Worm (Caenorhabditis elegans) whole organism, L1 larva: ENCODE data around the gene C43H6.4.

ENCODE experiments used
- C04F5.9 ChIP-seq: sonication (generic microtip); optimal IDR thresholded peaks from 2 replicates; lab custom pipeline; 2016; ENCODE audit warnings: missing genetic modification characterization, missing compliant biosample characterization
- C16A3.4 ChIP-seq: fragments of 150-350 bp; optimal IDR thresholded peaks from 2 replicates; lab custom pipeline; 2014; ENCODE audit warnings: missing biosample characterization, missing genetic modification characterization
- aha-1 ChIP-seq: fragments of 150-350 bp; optimal IDR thresholded peaks from 2 replicates; lab custom pipeline; 2014; ENCODE audit warnings: missing biosample characterization, missing genetic modification characterization
- aly-2 ChIP-seq: fragments of 150-350 bp; optimal IDR thresholded peaks from 2 replicates; lab custom pipeline; 2014; ENCODE audit warnings: missing biosample characterization, missing genetic modification characterization
- ama-1 ChIP-seq: fragments of 150-350 bp; optimal IDR thresholded peaks from 2 replicates; lab custom pipeline; 2014
- ceh-63 ChIP-seq: fragments of 200-800 bp; sonication (Bioruptor generic); optimal IDR thresholded peaks from 2 replicates; lab custom pipeline; 2018; ENCODE audit warnings: mild to moderate bottlenecking, missing genetic modification characterization, missing compliant biosample characterization
- ceh-90 ChIP-seq: sonication (generic microtip); optimal IDR thresholded peaks from 2 replicates; lab custom pipeline; 2016; ENCODE audit warnings: missing genetic modification characterization, missing compliant biosample characterization
- ces-1 ChIP-seq: fragments of 150-350 bp; optimal IDR thresholded peaks from 2 replicates; lab custom pipeline; 2014; ENCODE audit warnings: missing biosample characterization, missing genetic modification reagents, missing genetic modification characterization
- dsc-1 ChIP-seq: sonication (generic microtip); optimal IDR thresholded peaks from 2 replicates; lab custom pipeline; 2016; ENCODE audit warnings: mild to moderate bottlenecking, missing genetic modification characterization, missing compliant biosample characterization
- efl-1 ChIP-seq, 4 experiments: fragments of 150-350 bp; optimal IDR thresholded peaks in 3 of 4; peaks in 1 of 4; 1 replicate in 1 of 4; 2 replicates in 3 of 4; lab custom pipeline; 2014; ENCODE audit warnings: missing biosample characterization in 2 of 4, missing genetic modification characterization in 2 of 4, missing genetic modification reagents in 2 of 4
- efl-3 ChIP-seq: fragments of 200-800 bp; sonication (Bioruptor generic); optimal IDR thresholded peaks from 2 replicates; lab custom pipeline; 2018; ENCODE audit warnings: mild to moderate bottlenecking, missing genetic modification characterization, missing compliant biosample characterization
- egl-13 ChIP-seq: sonication (generic microtip); optimal IDR thresholded peaks from 2 replicates; lab custom pipeline; 2016; ENCODE audit warnings: missing genotype, missing genetic modification reagents, missing genetic modification characterization, missing compliant biosample characterization
- egl-27 ChIP-seq, 2 experiments: fragments of 150-350 bp in 1 of 2; sonication (generic microtip); optimal IDR thresholded peaks; 3 replicates each; lab custom pipeline; 2017 to 2018; ENCODE audit warnings: missing biosample characterization in 2 of 2, missing genetic modification characterization in 2 of 2, missing genetic modification reagents in 2 of 2
- ets-5 ChIP-seq: fragments of 200-800 bp; sonication (Bioruptor generic); IDR thresholded peaks from 2 replicates; pipeline ENCODE4 v1.3.6; 2022; ENCODE audit warnings: missing genetic modification characterization, missing compliant biosample characterization
- fkh-10 ChIP-seq: sonication (generic microtip); optimal IDR thresholded peaks from 2 replicates; lab custom pipeline; 2017; ENCODE audit warnings: missing biosample characterization, missing genetic modification reagents, missing genetic modification characterization
- hlh-17 ChIP-seq: fragments of 200-800 bp; sonication (Bioruptor generic); optimal IDR thresholded peaks from 2 replicates; lab custom pipeline; 2018; ENCODE audit warnings: missing genetic modification characterization, mild to moderate bottlenecking, missing compliant biosample characterization, moderate library complexity, borderline replicate concordance
- hpl-2 ChIP-seq: fragments of 150-350 bp; optimal IDR thresholded peaks from 2 replicates; lab custom pipeline; 2014; ENCODE audit warnings: missing biosample characterization, missing genetic modification reagents, missing genetic modification characterization
- irx-1 ChIP-seq: sonication (generic microtip); optimal IDR thresholded peaks from 2 replicates; lab custom pipeline; 2016; ENCODE audit warnings: missing genetic modification characterization, missing compliant biosample characterization
- jun-1 ChIP-seq: fragments of 150-350 bp; optimal IDR thresholded peaks from 2 replicates; lab custom pipeline; 2014; ENCODE audit warnings: missing biosample characterization, missing genetic modification reagents, missing genetic modification characterization
- lin-14 ChIP-seq: fragments of 200-800 bp; sonication (Bioruptor generic); optimal IDR thresholded peaks from 2 replicates; lab custom pipeline; 2018; ENCODE audit warnings: mild to moderate bottlenecking, missing genetic modification characterization, moderate library complexity, missing compliant biosample characterization
- lin-15B ChIP-seq: fragments of 150-350 bp; sonication (generic microtip); optimal IDR thresholded peaks from 3 replicates; lab custom pipeline; 2014; ENCODE audit warnings: missing biosample characterization, missing genetic modification characterization
- lin-35 ChIP-seq, 2 experiments: fragments of 150-350 bp; optimal IDR thresholded peaks; 2 replicates each; lab custom pipeline; 2014; ENCODE audit warnings: missing biosample characterization in 2 of 2, missing genetic modification characterization in 2 of 2, missing genetic modification reagents in 2 of 2
- lin-39 ChIP-seq: fragments of 150-350 bp; optimal IDR thresholded peaks from 2 replicates; lab custom pipeline; 2014; ENCODE audit warnings: missing biosample characterization, missing genetic modification reagents, missing genetic modification characterization
- lir-3 ChIP-seq: sonication (generic microtip); optimal IDR thresholded peaks from 2 replicates; lab custom pipeline; 2016; ENCODE audit warnings: mild to moderate bottlenecking, missing genetic modification characterization, moderate library complexity, missing compliant biosample characterization; ENCODE audit not compliant: poor library complexity
- nhr-11 ChIP-seq: fragments of 150-350 bp; optimal IDR thresholded peaks from 2 replicates; lab custom pipeline; 2014; ENCODE audit warnings: missing biosample characterization, missing genetic modification characterization
- nhr-19 ChIP-seq: fragments of 200-800 bp; sonication (Bioruptor generic); conservative IDR thresholded peaks from 2 replicates; pipeline ENCODE4 v1.3.6; 2022; ENCODE audit warnings: missing genetic modification characterization, missing compliant biosample characterization
- nhr-20 ChIP-seq: sonication (generic microtip); optimal IDR thresholded peaks from 2 replicates; lab custom pipeline; 2016; ENCODE audit warnings: mild to moderate bottlenecking, missing genetic modification characterization, missing compliant biosample characterization
- nhr-237 ChIP-seq: fragments of 150-350 bp; optimal IDR thresholded peaks from 2 replicates; lab custom pipeline; 2014; ENCODE audit warnings: missing biosample characterization, missing genetic modification characterization
- nhr-47 ChIP-seq: sonication (generic microtip); optimal IDR thresholded peaks from 2 replicates; lab custom pipeline; 2016; ENCODE audit warnings: mild to moderate bottlenecking, missing genetic modification characterization, moderate library complexity, missing compliant biosample characterization
- nhr-90 ChIP-seq: sonication (generic microtip); optimal IDR thresholded peaks from 2 replicates; lab custom pipeline; 2016; ENCODE audit warnings: mild to moderate bottlenecking, missing genetic modification characterization, missing compliant biosample characterization; ENCODE audit not compliant: poor library complexity
- pax-3 ChIP-seq: fragments of 200-800 bp; sonication (Bioruptor generic); optimal IDR thresholded peaks from 2 replicates; lab custom pipeline; 2018; ENCODE audit warnings: mild to moderate bottlenecking, missing genetic modification characterization, moderate library complexity, missing compliant biosample characterization
- rnt-1 ChIP-seq: sonication (generic microtip); optimal IDR thresholded peaks from 2 replicates; lab custom pipeline; 2016; ENCODE audit warnings: mild to moderate bottlenecking, missing genetic modification characterization, moderate library complexity, missing compliant biosample characterization
- skn-1 ChIP-seq: fragments of 150-350 bp; optimal IDR thresholded peaks from 2 replicates; lab custom pipeline; 2014; ENCODE audit warnings: missing biosample characterization, missing genetic modification characterization
- snpc-4 ChIP-seq: fragments of 150-350 bp; optimal IDR thresholded peaks from 2 replicates; lab custom pipeline; 2014; ENCODE audit warnings: missing biosample characterization, missing genetic modification characterization
- snu-23 ChIP-seq: sonication (generic microtip); optimal IDR thresholded peaks from 2 replicates; lab custom pipeline; 2016; ENCODE audit warnings: missing genetic modification characterization, missing compliant biosample characterization
- sptf-1 ChIP-seq: fragments of 150-350 bp; optimal IDR thresholded peaks from 2 replicates; lab custom pipeline; 2014; ENCODE audit warnings: missing biosample characterization, missing genetic modification characterization
- sup-37 ChIP-seq: fragments of 200-800 bp; sonication (Bioruptor generic); optimal IDR thresholded peaks from 2 replicates; lab custom pipeline; 2018; ENCODE audit warnings: mild to moderate bottlenecking, missing genetic modification characterization, missing compliant biosample characterization
- unc-130 ChIP-seq: fragments of 150-350 bp; optimal IDR thresholded peaks from 2 replicates; lab custom pipeline; 2017; ENCODE audit warnings: missing biosample characterization, missing genetic modification characterization, inconsistent platforms
- vab-15 ChIP-seq: sonication (generic microtip); optimal IDR thresholded peaks from 2 replicates; lab custom pipeline; 2017; ENCODE audit warnings: missing genotype, mild to moderate bottlenecking, missing genetic modification characterization, missing compliant biosample characterization
- xbp-1 ChIP-seq: sonication (generic microtip); optimal IDR thresholded peaks from 2 replicates; lab custom pipeline; 2016; ENCODE audit warnings: missing genetic modification characterization, missing compliant biosample characterization
- zag-1 ChIP-seq: fragments of 150-350 bp; optimal IDR thresholded peaks from 2 replicates; lab custom pipeline; 2014; ENCODE audit warnings: missing biosample characterization, missing genetic modification characterization
- zip-4 ChIP-seq: fragments of 200-800 bp; sonication (Bioruptor generic); optimal IDR thresholded peaks from 2 replicates; lab custom pipeline; 2018; ENCODE audit warnings: mild to moderate bottlenecking, missing genetic modification characterization, moderate library complexity, missing compliant biosample characterization
- ztf-11 ChIP-seq, 2 experiments: sonication (generic microtip); optimal IDR thresholded peaks; 2 replicates each; lab custom pipeline; 2016 to 2017; ENCODE audit warnings: missing genetic modification characterization in 2 of 2, missing biosample characterization in 1 of 2, missing compliant biosample characterization in 1 of 2
- ztf-4 ChIP-seq: fragments of 150-350 bp; optimal IDR thresholded peaks from 2 replicates; lab custom pipeline; 2014; ENCODE audit warnings: missing biosample characterization, missing genetic modification characterization

C43H6.4 gene

ce11 chrX:2403724-2404123 lies at the start of gene C43H6.4:
Gene C43H6.4, plus strand, starts transcription at chrX:2404024.
- TF ChIP-seq skn-1: no peak
- no peak for TF ChIP-seq pax-3 (tag; lab: Kevin White, UChicago)
- no peak for TF ChIP-seq sptf-1 (tag; lab: Kevin White, UChicago)
- TF ChIP-seq efl-3 (GFP tag; lab: Kevin White, UChicago): no peak
- no peak for TF ChIP-seq ces-1 (GFP tag; lab: Kevin White, UChicago)
- TF ChIP-seq nhr-11 (tag; lab: Kevin White, UChicago): no peak
- no peak for TF ChIP-seq irx-1 (tag; lab: Kevin White, UChicago)
- no peak for TF ChIP-seq jun-1 (tag; lab: Kevin White, UChicago)
- no peak for TF ChIP-seq dsc-1

- TF ChIP-seq C04F5.9 (tag; lab: Kevin White, UChicago): no peak
- no peak for TF ChIP-seq efl-1 (optimal IDR thresholded peaks at IDR 0.05; lab: Kevin White, UChicago)
- TF ChIP-seq efl-1 (GFP tag; optimal IDR thresholded peaks at IDR 0.05 in 1 of 2; lab: Kevin White, UChicago): peak in 1 of 2 experiments; percentile 73
Measured at ce11 chrX:2359797-2360196, 44.0 kb upstream of the C43H6.4 start, which contains the start of gene lgc-40. Gene lgc-40, plus strand, starts transcription at chrX:2360097.

ce11 chrX:2362872-2363271 lies 41.0 kb upstream of the C43H6.4 start:
- TF ChIP-seq ceh-63 (GFP tag; lab: Kevin White, UChicago) (no peak), snpc-4 (tag; lab: Kevin White, UChicago) (peak; percentile 65)

ce11 chrX:2364703-2365299 lies 39.0 kb upstream of the C43H6.4 start:
- TF ChIP-seq lir-3 (tag; lab: Kevin White, UChicago) (peak; percentile 70), lin-35 (GFP tag; optimal IDR thresholded peaks at IDR 0.05; lab: Kevin White, UChicago) (peak; percentile 24 to 81), xbp-1 (tag; lab: Kevin White, UChicago) (peak; percentile 73), dsc-1 (peak; percentile 59), aha-1 (tag; lab: Kevin White, UChicago) (no peak), vab-15 (tag; lab: Kevin White, UChicago) (no peak), ceh-90 (tag; lab: Kevin White, UChicago) (no peak), lin-14 (GFP tag; lab: Kevin White, UChicago) (peak; percentile 85), egl-27 (tag; optimal IDR thresholded peaks at IDR 0.05; lab: Kevin White, UChicago) (no peak), nhr-20 (tag; lab: Kevin White, UChicago) (peak; percentile 87), lin-39 (peak; percentile 86), ztf-4 (tag; lab: Kevin White, UChicago) (peak; percentile 81), ztf-11 (tag; optimal IDR thresholded peaks at IDR 0.05; lab: Kevin White, UChicago) (peak in 1 of 2 experiments; percentile 50), snu-23 (GFP tag; lab: Kevin White, UChicago) (peak; percentile 95), nhr-237 (tag; lab: Kevin White, UChicago) (peak; percentile 90), nhr-19 (GFP tag; lab: Robert Waterston, UW) (peak; percentile 88), nhr-11 (tag; lab: Kevin White, UChicago) (peak; percentile 96), rnt-1 (tag; lab: Kevin White, UChicago) (peak; percentile 68), ama-1 (no peak), efl-3 (GFP tag; lab: Kevin White, UChicago) (peak; percentile 72), nhr-90 (tag; lab: Kevin White, UChicago) (peak; percentile 97), unc-130 (no peak), skn-1 (peak; percentile 99), zag-1 (tag; lab: Kevin White, UChicago) (no peak), C04F5.9 (tag; lab: Kevin White, UChicago) (peak; percentile 38), egl-13 (peak; percentile 61), ets-5 (GFP tag; lab: Robert Waterston, UW) (no peak), lin-15B (tag; lab: Kevin White, UChicago) (no peak), hpl-2 (GFP tag; lab: Kevin White, UChicago) (peak; percentile 96), jun-1 (tag; lab: Kevin White, UChicago) (peak; percentile 94), zip-4 (GFP tag; lab: Kevin White, UChicago) (peak; percentile 65), sup-37 (GFP tag; lab: Kevin White, UChicago) (peak; percentile 31), aly-2 (tag; lab: Kevin White, UChicago) (peak; percentile 50), fkh-10 (GFP tag; lab: Kevin White, UChicago) (peak; percentile 78), C16A3.4 (tag; lab: Kevin White, UChicago) (peak; percentile 85), nhr-47 (tag; lab: Kevin White, UChicago) (peak; percentile 96), pax-3 (tag; lab: Kevin White, UChicago) (peak; percentile 71), hlh-17 (GFP tag; lab: Kevin White, UChicago) (no peak)
